Fruit fly (Drosophila melanogaster) S2 (cell line): ENCODE results near the gene Ype.

Source experiments
- CG8478 ChIP-seq: fragments of >200 bp; optimal IDR thresholded peaks from 2 replicates; lab custom pipeline; 2018
- CTCF ChIP-seq, 2 experiments: fragments of >200 bp; optimal IDR thresholded peaks; 2 replicates each; lab custom pipeline; 2018

DNA sequence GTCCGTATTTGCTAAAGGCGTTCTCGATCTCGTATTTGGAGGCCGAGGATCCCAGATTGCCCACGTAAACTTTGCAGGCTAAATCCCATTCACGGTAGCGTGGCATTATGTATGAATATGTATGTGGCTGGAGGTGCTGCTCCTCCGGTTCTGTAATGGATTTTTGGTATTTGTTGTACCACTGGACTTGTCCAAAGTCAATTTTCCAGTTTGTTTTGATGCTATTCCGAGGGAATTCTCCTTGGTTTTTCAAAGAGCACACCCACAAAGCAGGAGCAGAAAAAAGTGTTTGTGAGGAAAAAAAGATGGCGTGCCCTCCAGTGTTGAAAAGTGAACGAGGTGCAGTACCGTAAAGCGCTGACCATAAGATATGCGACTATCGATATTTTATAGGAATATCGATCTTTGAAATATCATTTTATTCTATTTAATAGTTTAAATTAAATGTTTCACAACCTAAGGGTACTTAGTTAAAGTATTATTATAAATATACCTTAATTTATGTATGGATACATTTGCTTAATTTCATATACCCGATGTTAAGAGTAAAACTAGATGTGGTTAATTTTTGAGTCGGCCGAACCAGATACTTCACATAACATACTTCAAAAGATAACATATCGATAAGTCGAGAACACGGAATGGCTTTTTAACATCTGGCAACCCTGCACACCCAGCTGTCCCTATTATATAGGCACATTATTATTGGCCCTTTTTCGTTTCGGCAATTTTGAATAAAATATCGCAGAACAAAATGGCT is 2.5 kb downstream of the Ype start, which contains the start of the genes Rbp1-like and Tim9a:
- TF ChIP-seq CG8478 (no peak), CTCF (optimal IDR thresholded peaks at IDR 0.05; lab: Kevin White, UChicago) (no peak)
